Worm (Caenorhabditis elegans): ENCODE data around the gene Y53C12A.3.

DNA sequence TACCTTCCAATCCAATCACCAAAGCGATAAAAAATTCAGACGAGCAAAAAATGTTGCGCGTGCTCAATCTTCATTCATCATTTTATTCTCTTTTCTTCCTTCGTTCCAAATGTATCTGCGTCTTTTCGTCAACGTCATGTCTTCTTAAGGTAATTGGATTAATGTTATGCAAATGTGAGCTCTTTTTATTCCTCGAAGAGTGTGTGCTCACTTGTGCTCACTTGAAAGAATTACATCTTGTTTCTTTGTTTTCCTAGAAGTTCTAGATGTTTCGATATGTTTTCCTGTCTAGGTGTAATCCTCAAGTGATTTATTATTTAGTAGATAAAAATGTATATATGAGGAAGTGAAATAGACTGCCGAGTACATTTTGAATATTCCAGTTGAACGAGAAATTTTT, 49.4 kb upstream of the Y53C12A.3 start:
- no peak for TF ChIP-seq hlh-13 (GFP tag; optimal IDR thresholded peaks at IDR 0.05)
- TF ChIP-seq fkh-10 (GFP tag; optimal IDR thresholded peaks at IDR 0.05): no peak
- TF ChIP-seq tbx-2 (tag; optimal IDR thresholded peaks at IDR 0.05): no peak
- no peak for TF ChIP-seq pha-4 (tag; optimal IDR thresholded peaks at IDR 0.05)
- no peak for TF ChIP-seq dmd-4 (tag; optimal IDR thresholded peaks at IDR 0.05; ENCODE audit: borderline replicate concordance)
- no peak for TF ChIP-seq elt-4 (tag; optimal IDR thresholded peaks at IDR 0.05)
- TF ChIP-seq odd-2 (tag; optimal IDR thresholded peaks at IDR 0.05): no peak
- no peak for TF ChIP-seq gmeb-2 (tag; optimal IDR thresholded peaks at IDR 0.05)

All from whole organism, late embryonic.